Fruit fly (Drosophila melanogaster): ENCODE data around the gene CG14020.

- TF ChIP-seq CG13204 (GFP tag; optimal IDR thresholded peaks at IDR 0.05) (no peak), CG8301 (tag; optimal IDR thresholded peaks at IDR 0.05) (no peak), EcR (GFP tag; optimal IDR thresholded peaks at IDR 0.05) (no peak), Snoo (tag; optimal IDR thresholded peaks at IDR 0.05) (no peak), fd96Ca (GFP tag; IDR thresholded peaks at IDR 0.05) (no peak), Pif1A (GFP tag; optimal IDR thresholded peaks at IDR 0.05) (no peak)
Measured at dm6 chr2L:5517393-5517792, at the start of gene CG14020.
